Fruit fly (Drosophila melanogaster) whole organism, pupa: ENCODE measurements around the gene Ptp36E.
A peak's percentile ranks its signal among the peaks of the same experiment; 100 is the strongest.

Source experiments
- CG10348 ChIP-seq: fragments of 200-800 bp; sonication (Bioruptor generic); IDR thresholded peaks from 2 replicates; pipeline ENCODE4 v1.3.6; 2022; ENCODE audit warnings: missing biosample characterization, missing genetic modification characterization
- CG12605 ChIP-seq: fragments of 200-800 bp; sonication (Bioruptor generic); IDR thresholded peaks from 2 replicates; pipeline ENCODE4 v1.3.6; 2022; ENCODE audit warnings: missing biosample characterization, missing genetic modification characterization
- CG13204 ChIP-seq: fragments of 200-800 bp; sonication (Bioruptor generic); optimal IDR thresholded peaks from 2 replicates; lab custom pipeline; 2018; ENCODE audit warnings: missing biosample characterization, mild to moderate bottlenecking, missing genetic modification characterization, moderate library complexity
- CG14655 ChIP-seq: fragments of 200-800 bp; sonication (Bioruptor generic); optimal IDR thresholded peaks from 3 replicates; lab custom pipeline; 2017; ENCODE audit warnings: mild to moderate bottlenecking, missing biosample characterization, missing genetic modification reagents, missing genetic modification characterization
- CG15710 ChIP-seq: fragments of 200-800 bp; sonication (Bioruptor generic); optimal IDR thresholded peaks from 2 replicates; lab custom pipeline; 2018; ENCODE audit warnings: missing biosample characterization, mild to moderate bottlenecking, missing genetic modification characterization, moderate library complexity
- CG17806 ChIP-seq: fragments of 200-800 bp; sonication (Bioruptor generic); optimal IDR thresholded peaks from 2 replicates; lab custom pipeline; 2018; ENCODE audit warnings: missing biosample characterization, mild to moderate bottlenecking, missing genetic modification characterization, moderate library complexity
- CG32121 ChIP-seq: fragments of 200-800 bp; sonication (Bioruptor generic); IDR thresholded peaks from 2 replicates; pipeline ENCODE4 v1.3.6; 2022; ENCODE audit warnings: missing biosample characterization, missing genetic modification characterization
- CG34367 ChIP-seq: fragments of 200-800 bp; sonication (Bioruptor generic); optimal IDR thresholded peaks from 2 replicates; lab custom pipeline; 2018; ENCODE audit warnings: missing biosample characterization, mild to moderate bottlenecking, missing genetic modification characterization
- CG4496 ChIP-seq: fragments of 200-800 bp; sonication (Bioruptor generic); IDR thresholded peaks from 3 replicates; pipeline ENCODE4 v1.3.6; 2022; ENCODE audit warnings: missing biosample characterization, missing genetic modification characterization
- CG8159 ChIP-seq: fragments of 200-800 bp; sonication (Bioruptor generic); optimal IDR thresholded peaks from 3 replicates; lab custom pipeline; 2018; ENCODE audit warnings: missing biosample characterization, mild to moderate bottlenecking, missing genetic modification characterization, moderate library complexity
- CG8301 ChIP-seq: fragments of 200-800 bp; sonication (Bioruptor generic); optimal IDR thresholded peaks from 2 replicates; lab custom pipeline; 2018; ENCODE audit warnings: missing biosample characterization, mild to moderate bottlenecking, missing genetic modification characterization
- CG9948 ChIP-seq: fragments of 200-800 bp; sonication (Bioruptor generic); optimal IDR thresholded peaks from 2 replicates; lab custom pipeline; 2018; ENCODE audit warnings: missing biosample characterization, mild to moderate bottlenecking, missing genetic modification characterization, moderate library complexity
- D1 ChIP-seq: fragments of 200-800 bp; sonication (Bioruptor generic); optimal IDR thresholded peaks from 2 replicates; lab custom pipeline; 2018; ENCODE audit warnings: missing biosample characterization, mild to moderate bottlenecking, missing genetic modification characterization, moderate library complexity
- EcR ChIP-seq: fragments of 200-800 bp; sonication (Bioruptor generic); optimal IDR thresholded peaks from 3 replicates; lab custom pipeline; 2019; ENCODE audit warnings: missing biosample characterization, missing genetic modification characterization, mild to moderate bottlenecking, moderate library complexity, missing genetic modification reagents
- Ets98B ChIP-seq: fragments of 200-800 bp; sonication (Bioruptor generic); IDR thresholded peaks from 2 replicates; pipeline ENCODE4 v1.3.6; 2022; ENCODE audit warnings: missing biosample characterization, missing genetic modification characterization
- Pif1A ChIP-seq: fragments of 200-800 bp; sonication (Bioruptor generic); optimal IDR thresholded peaks from 3 replicates; lab custom pipeline; 2016; ENCODE audit warnings: missing biosample characterization, missing genetic modification characterization
- Pif1B ChIP-seq: fragments of 200-800 bp; sonication (Bioruptor generic); optimal IDR thresholded peaks from 3 replicates; lab custom pipeline; 2016; ENCODE audit warnings: missing biosample characterization, missing genetic modification characterization
- Snoo ChIP-seq: fragments of 200-800 bp; sonication (Bioruptor generic); optimal IDR thresholded peaks from 3 replicates; lab custom pipeline; 2017; ENCODE audit warnings: missing biosample characterization, mild to moderate bottlenecking, missing genetic modification characterization, inconsistent platforms
- fd96Ca ChIP-seq: fragments of 200-800 bp; sonication (Bioruptor generic); IDR thresholded peaks from 3 replicates; pipeline ENCODE4 v1.3.6; 2022; ENCODE audit warnings: missing biosample characterization, missing genetic modification characterization
- gl ChIP-seq: fragments of 200-800 bp; sonication (Bioruptor generic); optimal IDR thresholded peaks from 2 replicates; lab custom pipeline; 2018; ENCODE audit warnings: missing biosample characterization, mild to moderate bottlenecking, missing genetic modification characterization
- rn ChIP-seq: fragments of 200-800 bp; sonication (Bioruptor generic); IDR thresholded peaks from 2 replicates; pipeline ENCODE4 v1.3.6; 2022; ENCODE audit warnings: missing biosample characterization, missing genetic modification characterization

Ptp36E gene

dm6 chr2L:18150393-18151133, 34.2 kb downstream of the Ptp36E start:
- TF ChIP-seq Pif1B (GFP tag; lab: Kevin White, UChicago) (no peak), CG17806 (tag; lab: Kevin White, UChicago) (no peak), Ets98B (GFP tag; lab: Robert Waterston, UW) (peak; percentile 20; the same call in 1 of the 2 replicates), CG10348 (0 out of 2 replicates have a peak, but pooled peaks have one; percentile 22), CG4496 (GFP tag; lab: Robert Waterston, UW) (peak; percentile 74), CG15710 (peak; percentile 18), CG9948 (tag; lab: Kevin White, UChicago) (no peak), rn (peak; percentile 30; the same call in 1 of the 2 replicates), EcR (peak; percentile 74), CG8301 (peak; percentile 49), gl (tag; lab: Kevin White, UChicago) (peak; percentile 92), CG13204 (GFP tag; lab: Kevin White, UChicago) (peak; percentile 92), CG12605 (GFP tag; lab: Robert Waterston, UW) (0 out of 2 replicates have a peak, but pooled peaks have one; percentile 10), CG34367 (tag; lab: Kevin White, UChicago) (peak; percentile 23), CG14655 (GFP tag; lab: Kevin White, UChicago) (peak; percentile 41), fd96Ca (peak; percentile 81), CG8159 (tag; lab: Kevin White, UChicago) (no peak), Snoo (no peak), Pif1A (GFP tag; lab: Kevin White, UChicago) (peak; percentile 54), CG32121 (GFP tag; lab: Robert Waterston, UW) (peak; percentile 57; the same call in 1 of the 2 replicates), D1 (no peak)

- no peak for TF ChIP-seq CG34367 (tag; lab: Kevin White, UChicago)
- no peak for TF ChIP-seq fd96Ca
- no peak for TF ChIP-seq Ets98B (GFP tag; lab: Robert Waterston, UW)
- no peak for TF ChIP-seq CG8301
- no peak for TF ChIP-seq CG10348
- no peak for TF ChIP-seq CG14655 (GFP tag; lab: Kevin White, UChicago)
- TF ChIP-seq Snoo: no peak
- no peak for TF ChIP-seq CG13204 (GFP tag; lab: Kevin White, UChicago)
- no peak for TF ChIP-seq EcR
- no peak for TF ChIP-seq Pif1A (GFP tag; lab: Kevin White, UChicago)
- no peak for TF ChIP-seq CG9948 (tag; lab: Kevin White, UChicago)
- no peak for TF ChIP-seq gl (tag; lab: Kevin White, UChicago)
- no peak for TF ChIP-seq Pif1B (GFP tag; lab: Kevin White, UChicago)
- TF ChIP-seq CG4496 (GFP tag; lab: Robert Waterston, UW): no peak
- TF ChIP-seq CG12605 (GFP tag; lab: Robert Waterston, UW): no peak
These were observed 34.9 kb downstream of the Ptp36E start for dm6 chr2L:18149903-18150302.

- TF ChIP-seq Pif1B (GFP tag; lab: Kevin White, UChicago) (no peak), CG17806 (tag; lab: Kevin White, UChicago) (no peak), CG8301 (no peak), CG9948 (tag; lab: Kevin White, UChicago) (no peak), CG14655 (GFP tag; lab: Kevin White, UChicago) (no peak), gl (tag; lab: Kevin White, UChicago) (peak; percentile 36), CG8159 (tag; lab: Kevin White, UChicago) (peak; percentile 25), CG32121 (GFP tag; lab: Robert Waterston, UW) (0 out of 2 replicates have a peak, but pooled peaks have one; percentile 20), rn (no peak), CG34367 (tag; lab: Kevin White, UChicago) (no peak), Snoo (no peak), CG15710 (no peak), CG4496 (GFP tag; lab: Robert Waterston, UW) (no peak), EcR (no peak), Ets98B (GFP tag; lab: Robert Waterston, UW) (peak; percentile 26), D1 (no peak), CG10348 (no peak), Pif1A (GFP tag; lab: Kevin White, UChicago) (no peak), CG12605 (GFP tag; lab: Robert Waterston, UW) (no peak), fd96Ca (no peak), CG13204 (GFP tag; lab: Kevin White, UChicago) (no peak)
These were observed 36.1 kb downstream of the Ptp36E start for dm6 chr2L:18148552-18149219.

DNA sequence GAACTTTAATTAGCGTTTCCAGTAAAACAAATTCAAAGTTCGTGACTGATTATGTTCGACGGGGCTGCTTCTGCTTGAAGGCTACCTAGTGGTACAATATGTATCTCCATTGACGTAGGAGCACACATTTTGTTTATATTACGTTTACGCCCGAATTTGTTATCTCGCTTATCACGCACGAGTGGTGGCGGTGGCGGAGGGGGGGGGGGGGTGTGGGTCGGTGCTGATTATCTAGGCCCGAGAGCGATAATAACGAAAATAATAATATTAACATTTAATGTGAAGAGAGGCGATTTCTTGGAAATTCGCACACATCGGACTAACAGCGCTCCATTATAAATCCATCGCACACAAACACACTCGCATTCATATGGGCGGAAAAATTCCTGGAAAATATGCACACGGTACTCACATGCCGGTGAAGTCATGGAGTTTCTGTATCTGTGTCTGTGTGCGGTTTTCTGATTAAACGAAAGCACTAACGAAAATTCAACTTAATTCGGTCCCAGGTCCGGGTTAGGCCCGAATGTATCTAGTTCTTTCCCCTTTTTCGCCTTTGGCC, 37.2 kb downstream of the Ptp36E start:
- TF ChIP-seq Pif1B (GFP tag; lab: Kevin White, UChicago) (no peak), CG9948 (tag; lab: Kevin White, UChicago) (no peak), CG8159 (tag; lab: Kevin White, UChicago) (no peak), CG34367 (tag; lab: Kevin White, UChicago) (no peak)

DNA sequence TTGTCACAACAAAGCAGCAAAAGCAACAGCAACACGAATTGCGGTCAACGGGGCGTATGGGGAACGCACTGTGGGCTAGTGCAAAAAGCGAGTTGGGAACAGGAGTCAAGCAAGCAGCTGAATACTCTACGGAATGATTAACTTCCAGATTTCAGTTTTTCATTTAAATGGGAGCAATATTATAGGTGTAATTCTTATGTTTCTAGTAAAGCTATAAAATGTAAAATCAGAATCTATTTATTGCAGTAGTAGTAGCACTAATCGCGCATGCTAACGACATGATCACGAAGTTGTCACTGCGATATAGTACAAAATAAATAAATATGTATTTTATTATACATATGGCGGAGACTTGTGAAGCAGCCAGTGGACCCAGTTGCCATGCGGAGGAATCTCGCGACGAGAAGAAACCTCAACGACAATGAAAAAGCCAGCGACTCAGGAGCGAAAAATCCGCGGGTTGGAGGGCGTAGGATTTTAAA, 38.1 kb downstream of the Ptp36E start:
- TF ChIP-seq fd96Ca: no peak
- peak; percentile 60 for TF ChIP-seq CG8301
- TF ChIP-seq CG12605 (GFP tag; lab: Robert Waterston, UW): no peak
- no peak for TF ChIP-seq Snoo
- TF ChIP-seq CG15710: peak; percentile 77
- peak; percentile 8 for TF ChIP-seq D1
- TF ChIP-seq EcR: peak; percentile 19
- TF ChIP-seq Pif1B (GFP tag; lab: Kevin White, UChicago): peak; percentile 60
- peak; percentile 15 for TF ChIP-seq Ets98B (GFP tag; lab: Robert Waterston, UW)
- TF ChIP-seq CG13204 (GFP tag; lab: Kevin White, UChicago): no peak
- no peak for TF ChIP-seq gl (tag; lab: Kevin White, UChicago)
- TF ChIP-seq CG34367 (tag; lab: Kevin White, UChicago): peak; percentile 17
- TF ChIP-seq CG14655 (GFP tag; lab: Kevin White, UChicago): peak; percentile 66
- TF ChIP-seq CG32121 (GFP tag; lab: Robert Waterston, UW): 0 out of 2 replicates have a peak, but pooled peaks have one; percentile 32
- peak; percentile 60 for TF ChIP-seq CG9948 (tag; lab: Kevin White, UChicago)
- peak; percentile 42 for TF ChIP-seq CG17806 (tag; lab: Kevin White, UChicago)
- TF ChIP-seq CG8159 (tag; lab: Kevin White, UChicago): peak; percentile 78
- no peak for TF ChIP-seq rn
- TF ChIP-seq CG4496 (GFP tag; lab: Robert Waterston, UW): no peak; the same call in 2 of the 3 replicates
- peak; percentile 30; the same call in 1 of the 2 replicates for TF ChIP-seq CG10348
- TF ChIP-seq Pif1A (GFP tag; lab: Kevin White, UChicago): peak; percentile 70
